Worm (Caenorhabditis elegans): ENCODE data around the gene D1005.10.

ce11 chrX:1535261-1535660, 49.3 kb upstream of the D1005.10 start, which contains the start of gene K06A9.3:
- no peak for TF ChIP-seq ref-1 (GFP tag; conservative IDR thresholded peaks at IDR 0.05)
- no peak for TF ChIP-seq tab-1 (GFP tag; IDR thresholded peaks at IDR 0.05)
- TF ChIP-seq klf-2 (GFP tag; conservative IDR thresholded peaks at IDR 0.05) = no peak
- TF ChIP-seq flt-1 (GFP tag; IDR thresholded peaks at IDR 0.05) = no peak
- TF ChIP-seq ztf-23 (GFP tag; IDR thresholded peaks at IDR 0.05) = no peak
- TF ChIP-seq cog-1 (tag; optimal IDR thresholded peaks at IDR 0.05) = no peak
- no peak for TF ChIP-seq ztf-29 (GFP tag; IDR thresholded peaks at IDR 0.05)
- TF ChIP-seq T22C8.4 (GFP tag; IDR thresholded peaks at IDR 0.05) = no peak

Data from whole organism, midembryonic.